Worm (Caenorhabditis elegans) whole organism, L3 larva: ENCODE measurements around the gene Y41D4A.4.

Source experiments
- lin-15B ChIP-seq: fragments of 150-350 bp; optimal IDR thresholded peaks from 2 replicates; lab custom pipeline; 2014; ENCODE audit warnings: missing biosample characterization, missing genetic modification characterization
- skn-1 ChIP-seq: fragments of 150-350 bp; optimal IDR thresholded peaks from 2 replicates; lab custom pipeline; 2014; ENCODE audit warnings: missing biosample characterization, missing genetic modification characterization

DNA sequence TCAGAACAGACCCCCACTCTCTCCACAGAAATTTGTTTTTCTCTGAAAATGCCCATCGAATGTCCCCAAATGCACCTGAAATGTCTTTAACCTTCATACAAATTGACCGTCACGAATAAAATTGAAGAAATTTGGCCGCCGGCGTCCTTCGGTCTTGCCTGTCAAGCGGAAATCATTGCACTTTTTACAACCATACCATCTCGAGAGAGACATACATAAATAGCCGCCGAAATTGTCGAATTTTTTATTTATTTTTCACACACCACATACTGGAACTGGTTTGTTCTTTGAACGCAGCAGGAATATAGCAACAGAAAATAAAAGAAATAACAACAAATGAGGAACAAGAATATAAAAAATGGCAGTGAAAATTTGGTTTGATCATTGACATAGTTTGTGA is 30.1 kb upstream of the Y41D4A.4 start:
- TF ChIP-seq skn-1 (tag; lab: Kevin White, UChicago) (no peak), lin-15B (tag; lab: Kevin White, UChicago) (no peak)
